Fruit fly (Drosophila melanogaster) whole organism, embryonic: ENCODE data around the gene SP1173.

Experiments
- Adf1 ChIP-seq: fragments of 200-800 bp; sonication (Bioruptor generic); IDR thresholded peaks from 2 replicates; pipeline ENCODE4 v1.3.6; 2022; ENCODE audit warnings: missing biosample characterization, missing genetic modification characterization
- CG10274 ChIP-seq: fragments of 200-800 bp; sonication (Bioruptor generic); optimal IDR thresholded peaks from 3 replicates; lab custom pipeline; 2017; ENCODE audit warnings: missing biosample characterization, mild to moderate bottlenecking, missing genetic modification characterization
- CG10543 ChIP-seq: fragments of 200-800 bp; sonication (Bioruptor generic); optimal IDR thresholded peaks from 3 replicates; lab custom pipeline; 2017; ENCODE audit warnings: missing biosample characterization, mild to moderate bottlenecking, missing genetic modification characterization, moderate library complexity
- CG12071 ChIP-seq: fragments of 200-800 bp; sonication (Bioruptor generic); optimal IDR thresholded peaks from 3 replicates; lab custom pipeline; 2018; ENCODE audit warnings: missing biosample characterization, mild to moderate bottlenecking, missing genetic modification characterization
- CG13123 ChIP-seq: fragments of 200-800 bp; sonication (Bioruptor generic); optimal IDR thresholded peaks from 2 replicates; lab custom pipeline; 2016; ENCODE audit warnings: missing biosample characterization, missing genetic modification characterization
- CG13296 ChIP-seq: fragments of 200-800 bp; sonication (Bioruptor generic); optimal IDR thresholded peaks from 3 replicates; lab custom pipeline; 2018; ENCODE audit warnings: missing biosample characterization, mild to moderate bottlenecking, missing genetic modification characterization
- CG18262 ChIP-seq: fragments of 200-800 bp; optimal IDR thresholded peaks from 3 replicates; lab custom pipeline; 2019; ENCODE audit warnings: missing biosample characterization, mild to moderate bottlenecking, missing genetic modification characterization, moderate library complexity
- CG31441 ChIP-seq: fragments of 200-800 bp; sonication (Bioruptor generic); IDR thresholded peaks from 2 replicates; pipeline ENCODE4 v1.3.6; 2022; ENCODE audit warnings: missing biosample characterization, missing genetic modification characterization
- CG32767 ChIP-seq: fragments of 200-800 bp; sonication (Bioruptor generic); IDR thresholded peaks from 2 replicates; pipeline ENCODE4 v1.3.6; 2022; ENCODE audit warnings: missing biosample characterization, missing genetic modification characterization
- CG34422 ChIP-seq: fragments of 200-800 bp; sonication (Bioruptor generic); IDR thresholded peaks from 3 replicates; pipeline ENCODE4 v1.3.6; 2022; ENCODE audit warnings: missing biosample characterization, missing genetic modification characterization
- CG4404 ChIP-seq: fragments of 200-800 bp; sonication (Bioruptor generic); IDR thresholded peaks from 2 replicates; pipeline ENCODE4 v1.3.6; 2022; ENCODE audit warnings: missing biosample characterization, missing genetic modification characterization
- CG4820 ChIP-seq: fragments of 200-800 bp; sonication (Bioruptor generic); optimal IDR thresholded peaks from 3 replicates; lab custom pipeline; 2016; ENCODE audit warnings: missing biosample characterization, missing genetic modification characterization
- CG6765 ChIP-seq: fragments of 200-800 bp; sonication (Bioruptor generic); optimal IDR thresholded peaks from 3 replicates; lab custom pipeline; 2017; ENCODE audit warnings: missing biosample characterization, mild to moderate bottlenecking, missing genetic modification characterization
- CG7963 ChIP-seq: fragments of 200-800 bp; sonication (Bioruptor generic); IDR thresholded peaks from 3 replicates; pipeline ENCODE4 v1.3.6; 2022; ENCODE audit warnings: missing biosample characterization, missing genetic modification characterization; ENCODE audit not compliant: partially characterized antibody
- CG8281 ChIP-seq: fragments of 200-800 bp; sonication (Bioruptor generic); optimal IDR thresholded peaks from 2 replicates; lab custom pipeline; 2018; ENCODE audit warnings: missing biosample characterization, mild to moderate bottlenecking, missing genetic modification characterization, moderate library complexity
- CG9609 ChIP-seq: fragments of 200-800 bp; sonication (Bioruptor generic); optimal IDR thresholded peaks from 3 replicates; lab custom pipeline; 2016; ENCODE audit warnings: missing biosample characterization, missing genetic modification characterization
- CG9817 ChIP-seq: fragments of 200-800 bp; sonication (Bioruptor generic); optimal IDR thresholded peaks from 2 replicates; lab custom pipeline; 2018; ENCODE audit warnings: missing biosample characterization, mild to moderate bottlenecking, missing genetic modification characterization, moderate library complexity
- Chrac-16 ChIP-seq: fragments of 200-800 bp; sonication (Bioruptor generic); optimal IDR thresholded peaks from 3 replicates; lab custom pipeline; 2016; ENCODE audit warnings: missing biosample characterization, missing genetic modification characterization
- Dip3 ChIP-seq: fragments of 200-800 bp; sonication (Bioruptor generic); optimal IDR thresholded peaks from 3 replicates; lab custom pipeline; 2016; ENCODE audit warnings: missing biosample characterization, missing genetic modification characterization
- Elba2 ChIP-seq: fragments of 200-800 bp; sonication (Bioruptor generic); optimal IDR thresholded peaks from 3 replicates; lab custom pipeline; 2016; ENCODE audit warnings: missing biosample characterization, missing genetic modification characterization
- Fer2 ChIP-seq: fragments of 200-800 bp; sonication (Bioruptor generic); optimal IDR thresholded peaks from 2 replicates; lab custom pipeline; 2018; ENCODE audit warnings: missing biosample characterization, mild to moderate bottlenecking, missing genetic modification characterization, moderate library complexity
- HmgD ChIP-seq: fragments of 200-800 bp; sonication (Bioruptor generic); optimal IDR thresholded peaks from 3 replicates; lab custom pipeline; 2016; ENCODE audit warnings: missing biosample characterization, missing genetic modification characterization
- Hr3 ChIP-seq: fragments of 200-800 bp; sonication (Bioruptor generic); optimal IDR thresholded peaks from 3 replicates; lab custom pipeline; 2016; ENCODE audit warnings: missing biosample characterization, missing genetic modification characterization
- NC2α ChIP-seq: fragments of 200-800 bp; sonication (Bioruptor generic); optimal IDR thresholded peaks from 2 replicates; lab custom pipeline; 2016; ENCODE audit warnings: missing biosample characterization, missing genetic modification characterization
- Taf1 ChIP-seq: fragments of 200-800 bp; sonication (Bioruptor generic); IDR thresholded peaks from 2 replicates; pipeline ENCODE4 v1.3.6; 2022; ENCODE audit warnings: missing biosample characterization, missing genetic modification characterization
- Trl ChIP-seq, 3 experiments: fragments of >200 bp in 2 of 3; fragments of 200-800 bp in 1 of 3; sonication (Bioruptor generic) in 1 of 3; optimal IDR thresholded peaks; 2 replicates in 1 of 3; 3 replicates in 2 of 3; lab custom pipeline; 2016 to 2017; ENCODE audit warnings: missing biosample characterization in 1 of 3, missing genetic modification characterization in 1 of 3
- Xrp1 ChIP-seq: fragments of 200-800 bp; sonication (Bioruptor generic); IDR thresholded peaks from 2 replicates; pipeline ENCODE4 v1.3.6; 2022; ENCODE audit warnings: missing biosample characterization, missing genetic modification characterization
- ab ChIP-seq: fragments of 200-800 bp; sonication (Bioruptor generic); optimal IDR thresholded peaks from 2 replicates; lab custom pipeline; 2016; ENCODE audit warnings: missing biosample characterization, missing genetic modification characterization
- abd-A ChIP-seq: fragments of 200-800 bp; sonication (Bioruptor generic); optimal IDR thresholded peaks from 3 replicates; lab custom pipeline; 2019; ENCODE audit warnings: missing biosample characterization, mild to moderate bottlenecking, missing genetic modification characterization, moderate library complexity
- cg ChIP-seq: fragments of 200-800 bp; sonication (Bioruptor generic); optimal IDR thresholded peaks from 3 replicates; lab custom pipeline; 2019; ENCODE audit warnings: missing biosample characterization, mild to moderate bottlenecking, missing genetic modification characterization, moderate library complexity
- crc ChIP-seq: fragments of 200-800 bp; sonication (Bioruptor generic); optimal IDR thresholded peaks from 2 replicates; lab custom pipeline; 2016; ENCODE audit warnings: missing biosample characterization, missing genetic modification characterization
- dan ChIP-seq: fragments of 200-800 bp; sonication (Bioruptor generic); IDR thresholded peaks from 2 replicates; pipeline ENCODE4 v1.3.6; 2022; ENCODE audit warnings: missing biosample characterization, missing genetic modification characterization
- dati ChIP-seq: fragments of 200-800 bp; sonication (Bioruptor generic); IDR thresholded peaks from 2 replicates; pipeline ENCODE4 v1.3.6; 2022; ENCODE audit warnings: missing biosample characterization, missing genetic modification characterization
- grn ChIP-seq: fragments of 200-800 bp; sonication (Bioruptor generic); optimal IDR thresholded peaks from 3 replicates; lab custom pipeline; 2017; ENCODE audit warnings: missing biosample characterization, missing genetic modification characterization
- gro ChIP-seq: fragments of 200-800 bp; sonication (Bioruptor generic); optimal IDR thresholded peaks from 2 replicates; lab custom pipeline; 2016; ENCODE audit warnings: missing biosample characterization, missing genetic modification characterization
- ken ChIP-seq: fragments of 200-800 bp; sonication (Bioruptor generic); IDR thresholded peaks from 3 replicates; pipeline ENCODE4 v1.3.6; 2022; ENCODE audit warnings: missing biosample characterization, missing genetic modification characterization
- lmd ChIP-seq: fragments of 200-800 bp; sonication (Bioruptor generic); IDR thresholded peaks from 2 replicates; pipeline ENCODE4 v1.3.6; 2022; ENCODE audit warnings: missing biosample characterization, missing genetic modification characterization
- nau ChIP-seq: fragments of 200-800 bp; sonication (Bioruptor generic); optimal IDR thresholded peaks from 3 replicates; lab custom pipeline; 2017; ENCODE audit warnings: missing biosample characterization, mild to moderate bottlenecking, missing genetic modification characterization, missing genetic modification reagents
- nom ChIP-seq: fragments of 200-800 bp; sonication (Bioruptor generic); optimal IDR thresholded peaks from 2 replicates; lab custom pipeline; 2017; ENCODE audit warnings: missing biosample characterization, missing genetic modification characterization, mild to moderate bottlenecking, moderate library complexity, missing genetic modification reagents
- peb ChIP-seq: fragments of 200-800 bp; sonication (Bioruptor generic); IDR thresholded peaks from 2 replicates; pipeline ENCODE4 v1.3.6; 2022; ENCODE audit warnings: missing biosample characterization, missing genetic modification characterization
- phol ChIP-seq: fragments of 200-800 bp; sonication (Bioruptor generic); optimal IDR thresholded peaks from 3 replicates; lab custom pipeline; 2018; ENCODE audit warnings: missing biosample characterization, mild to moderate bottlenecking, missing genetic modification characterization, moderate library complexity
- pita ChIP-seq: fragments of 200-800 bp; sonication (Bioruptor generic); optimal IDR thresholded peaks from 2 replicates; lab custom pipeline; 2017; ENCODE audit warnings: missing biosample characterization, mild to moderate bottlenecking, missing genetic modification characterization
- pnt ChIP-seq: fragments of 200-800 bp; sonication (Bioruptor generic); optimal IDR thresholded peaks from 3 replicates; lab custom pipeline; 2016; ENCODE audit warnings: missing biosample characterization, missing genetic modification characterization
- sr ChIP-seq: fragments of 200-800 bp; sonication (Bioruptor generic); IDR thresholded peaks from 3 replicates; pipeline ENCODE4 v1.3.6; 2022; ENCODE audit warnings: missing biosample characterization, missing genetic modification characterization
- stc ChIP-seq: fragments of 200-800 bp; sonication (Bioruptor generic); IDR thresholded peaks from 2 replicates; pipeline ENCODE4 v1.3.6; 2022; ENCODE audit warnings: missing biosample characterization, missing genetic modification characterization
- tio ChIP-seq: fragments of 200-800 bp; sonication (Bioruptor generic); optimal IDR thresholded peaks from 2 replicates; lab custom pipeline; 2017; ENCODE audit warnings: missing biosample characterization, missing genetic modification characterization, inconsistent platforms
- twi ChIP-seq: fragments of 200-800 bp; optimal IDR thresholded peaks from 2 replicates; lab custom pipeline; 2019; ENCODE audit warnings: missing biosample characterization, mild to moderate bottlenecking, missing genetic modification characterization, moderate library complexity
- vfl ChIP-seq: fragments of 200-800 bp; sonication (Bioruptor generic); optimal IDR thresholded peaks from 2 replicates; lab custom pipeline; 2016; ENCODE audit warnings: missing biosample characterization, missing genetic modification characterization
- vnd ChIP-seq: fragments of 200-800 bp; sonication (Bioruptor generic); IDR thresholded peaks from 3 replicates; pipeline ENCODE4 v1.3.6; 2022; ENCODE audit warnings: missing biosample characterization, missing genetic modification characterization; ENCODE audit not compliant: partially characterized antibody
- zf30C ChIP-seq: fragments of 200-800 bp; sonication (Bioruptor generic); optimal IDR thresholded peaks from 3 replicates; lab custom pipeline; 2018; ENCODE audit warnings: missing biosample characterization, mild to moderate bottlenecking, missing genetic modification characterization
- zfh1 ChIP-seq: fragments of 200-800 bp; sonication (Bioruptor generic); IDR thresholded peaks from 3 replicates; pipeline ENCODE4 v1.3.6; 2022; ENCODE audit warnings: missing biosample characterization, missing genetic modification characterization

The SP1173 gene

DNA sequence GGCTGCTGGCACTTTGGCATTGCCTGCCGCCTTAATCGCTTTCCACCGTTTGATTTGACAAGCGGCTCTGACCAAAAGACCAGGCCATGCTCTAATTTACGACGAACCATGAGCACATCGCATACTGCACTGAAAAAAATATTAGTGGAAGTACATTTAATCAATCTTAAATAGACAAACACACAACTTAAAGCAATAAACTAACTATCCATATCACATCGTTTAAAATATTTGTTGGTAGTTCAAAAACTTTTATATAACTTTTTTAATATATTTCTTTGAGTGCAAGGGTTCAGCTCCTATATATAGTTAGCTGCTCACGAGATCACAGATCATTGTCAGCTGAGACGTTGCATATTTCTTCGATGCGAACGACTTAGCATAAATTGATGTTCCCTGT, 2.5 kb upstream of the SP1173 start (continued):
- TF ChIP-seq peb (GFP tag; lab: Robert Waterston, UW) (no peak), CG10543 (GFP tag; lab: Kevin White, UChicago) (peak; percentile 66), CG10274 (GFP tag; lab: Kevin White, UChicago) (no peak), NC2α (no peak), pnt (GFP tag; lab: Kevin White, UChicago) (no peak), grn (GFP tag; lab: Kevin White, UChicago) (no peak), vfl (no peak), CG9609 (peak; percentile 13), zf30C (GFP tag; lab: Kevin White, UChicago) (peak; percentile 18), nom (GFP tag; lab: Kevin White, UChicago) (no peak), phol (peak; percentile 74), CG4404 (no peak), Xrp1 (peak; percentile 79), Chrac-16 (GFP tag; lab: Kevin White, UChicago) (peak; percentile 9), twi (tag; lab: Kevin White, UChicago) (peak; percentile 28), CG13123 (GFP tag; lab: Kevin White, UChicago) (peak; percentile 12), crc (no peak), CG34422 (GFP tag; lab: Robert Waterston, UW) (peak; percentile 64; the same call in 1 of the 3 replicates), stc (peak; percentile 32; the same call in 1 of the 2 replicates), CG4820 (GFP tag; lab: Kevin White, UChicago) (peak; percentile 64), ab (GFP tag; lab: Kevin White, UChicago) (no peak), CG13296 (peak; percentile 77), sr (GFP tag; lab: Robert Waterston, UW) (no peak), Dip3 (GFP tag; lab: Kevin White, UChicago) (no peak), Taf1 (GFP tag; lab: Robert Waterston, UW) (no peak), pita (no peak), Hr3 (peak; percentile 64), CG8281 (tag; lab: Kevin White, UChicago) (peak; percentile 18), gro (GFP tag; lab: Kevin White, UChicago) (no peak), dati (GFP tag; lab: Robert Waterston, UW) (no peak), zfh1 (GFP tag; lab: Robert Waterston, UW) (peak; percentile 56; the same call in 2 of the 3 replicates), Trl (optimal IDR thresholded peaks at IDR 0.05; lab: Kevin White, UChicago) (no peak), Trl (GFP tag; optimal IDR thresholded peaks at IDR 0.05; lab: Kevin White, UChicago) (peak; percentile 14), HmgD (GFP tag; lab: Kevin White, UChicago) (no peak), abd-A (tag; lab: Kevin White, UChicago) (peak; percentile 24), Elba2 (no peak), ken (GFP tag; lab: Robert Waterston, UW) (0 out of 3 replicates have a peak, but pooled peaks have one; percentile 43), CG12071 (peak; percentile 60), CG6765 (no peak), Adf1 (GFP tag; lab: Robert Waterston, UW) (no peak), CG7963 (no peak), nau (GFP tag; lab: Kevin White, UChicago) (peak; percentile 69), lmd (GFP tag; lab: Robert Waterston, UW) (peak; percentile 68), dan (GFP tag; lab: Robert Waterston, UW) (no peak), CG32767 (0 out of 2 replicates have a peak, but pooled peaks have one; percentile 30), CG31441 (GFP tag; lab: Robert Waterston, UW) (peak; percentile 74), CG18262 (peak; percentile 73), vnd (GFP tag; lab: Robert Waterston, UW) (no peak), cg (GFP tag; lab: Kevin White, UChicago) (no peak), Fer2 (tag; lab: Kevin White, UChicago) (peak; percentile 13), CG9817 (peak; percentile 50), tio (GFP tag; lab: Kevin White, UChicago) (peak; percentile 53)
